Worm (Caenorhabditis elegans) whole organism, L2 larva: ENCODE data around the gene amx-1.

Source experiments
- C34F6.9 ChIP-seq: fragments of 150-350 bp; optimal IDR thresholded peaks from 2 replicates; lab custom pipeline; 2014; ENCODE audit warnings: missing biosample characterization, missing genetic modification characterization
- F13H6.1 ChIP-seq: sonication (generic microtip); optimal IDR thresholded peaks from 2 replicates; lab custom pipeline; 2016; ENCODE audit warnings: missing genetic modification characterization, missing compliant biosample characterization
- R02D3.7 ChIP-seq: fragments of 150-350 bp; optimal IDR thresholded peaks from 2 replicates; lab custom pipeline; 2014; ENCODE audit warnings: missing biosample characterization, missing genetic modification characterization
- Y55F3AM.14 ChIP-seq: fragments of 200-800 bp; sonication (Bioruptor generic); optimal IDR thresholded peaks from 2 replicates; lab custom pipeline; 2018; ENCODE audit warnings: mild to moderate bottlenecking, missing genetic modification characterization, missing compliant biosample characterization
- ZK546.5 ChIP-seq: sonication (generic microtip); optimal IDR thresholded peaks from 2 replicates; lab custom pipeline; 2017; ENCODE audit warnings: missing biosample characterization, missing genetic modification characterization
- alr-1 ChIP-seq: fragments of 150-350 bp; optimal IDR thresholded peaks from 2 replicates; lab custom pipeline; 2014; ENCODE audit warnings: missing biosample characterization, missing genetic modification characterization
- aly-2 ChIP-seq: fragments of 150-350 bp; optimal IDR thresholded peaks from 2 replicates; lab custom pipeline; 2014; ENCODE audit warnings: missing biosample characterization, missing genetic modification characterization
- ama-1 ChIP-seq: fragments of 150-350 bp; optimal IDR thresholded peaks from 2 replicates; lab custom pipeline; 2018; ENCODE audit warnings: inconsistent platforms
- blmp-1 ChIP-seq: sonication (generic microtip); optimal IDR thresholded peaks from 2 replicates; lab custom pipeline; 2017; ENCODE audit warnings: missing genetic modification characterization, mild to moderate bottlenecking, missing compliant biosample characterization, antibody characterized with exemption, moderate library complexity; ENCODE audit not compliant: insufficient read depth
- ceh-16 ChIP-seq: fragments of 150-350 bp; optimal IDR thresholded peaks from 2 replicates; lab custom pipeline; 2014; ENCODE audit warnings: missing biosample characterization, missing genetic modification characterization
- ceh-82 ChIP-seq: fragments of 150-350 bp; optimal IDR thresholded peaks from 2 replicates; lab custom pipeline; 2014; ENCODE audit warnings: missing biosample characterization, missing genetic modification characterization
- crh-2 ChIP-seq: sonication (generic microtip); optimal IDR thresholded peaks from 2 replicates; lab custom pipeline; 2017; ENCODE audit warnings: missing biosample characterization, missing genetic modification characterization
- dmd-4 ChIP-seq: sonication (generic microtip); optimal IDR thresholded peaks from 2 replicates; lab custom pipeline; 2017; ENCODE audit warnings: missing biosample characterization, missing genetic modification characterization
- egl-27 ChIP-seq: sonication (generic microtip); optimal IDR thresholded peaks from 3 replicates; lab custom pipeline; 2017; ENCODE audit warnings: missing biosample characterization, missing genetic modification reagents, missing genetic modification characterization
- elt-1 ChIP-seq: fragments of 150-350 bp; optimal IDR thresholded peaks from 2 replicates; lab custom pipeline; 2014; ENCODE audit warnings: missing biosample characterization, missing genetic modification characterization
- elt-3 ChIP-seq: sonication (generic microtip); optimal IDR thresholded peaks from 2 replicates; lab custom pipeline; 2017; ENCODE audit warnings: missing biosample characterization, missing genetic modification characterization
- fos-1 ChIP-seq: fragments of 150-350 bp; optimal IDR thresholded peaks from 2 replicates; lab custom pipeline; 2014; ENCODE audit warnings: missing biosample characterization, missing genetic modification characterization
- gmeb-1 ChIP-seq: fragments of 150-350 bp; optimal IDR thresholded peaks from 2 replicates; lab custom pipeline; 2014; ENCODE audit warnings: missing biosample characterization, missing genetic modification characterization
- lin-11 ChIP-seq: fragments of 150-350 bp; sonication (generic microtip); optimal IDR thresholded peaks from 2 replicates; lab custom pipeline; 2014; ENCODE audit warnings: missing biosample characterization, missing genetic modification characterization, inconsistent platforms, mixed read lengths
- lin-13 ChIP-seq: fragments of 150-350 bp; optimal IDR thresholded peaks from 2 replicates; lab custom pipeline; 2014; ENCODE audit warnings: missing biosample characterization, missing genetic modification reagents, missing genetic modification characterization
- lin-39 ChIP-seq: fragments of 150-350 bp; optimal IDR thresholded peaks from 2 replicates; lab custom pipeline; 2014; ENCODE audit warnings: missing biosample characterization, missing genetic modification reagents, missing genetic modification characterization
- lsy-2 ChIP-seq, 2 experiments: fragments of 150-350 bp in 1 of 2; sonication (generic microtip) in 1 of 2; optimal IDR thresholded peaks; 2 replicates each; lab custom pipeline; 2014 to 2017; ENCODE audit warnings: missing biosample characterization in 2 of 2, missing genetic modification characterization in 2 of 2
- mab-5 ChIP-seq: fragments of 150-350 bp; optimal IDR thresholded peaks from 2 replicates; lab custom pipeline; 2014; ENCODE audit warnings: missing biosample characterization, missing genetic modification characterization
- mbf-1 ChIP-seq: sonication (generic microtip); optimal IDR thresholded peaks from 2 replicates; lab custom pipeline; 2017; ENCODE audit warnings: missing biosample characterization, missing genetic modification characterization
- mdl-1 ChIP-seq, 2 experiments: fragments of 150-350 bp in 1 of 2; sonication (generic microtip) in 1 of 2; optimal IDR thresholded peaks; 2 replicates each; lab custom pipeline; 2017; ENCODE audit warnings: missing biosample characterization in 2 of 2, missing genetic modification characterization in 2 of 2
- nhr-10 ChIP-seq: sonication (generic microtip); optimal IDR thresholded peaks from 2 replicates; lab custom pipeline; 2017; ENCODE audit warnings: missing biosample characterization, missing genetic modification characterization
- nhr-11 ChIP-seq: fragments of 150-350 bp; optimal IDR thresholded peaks from 2 replicates; lab custom pipeline; 2014; ENCODE audit warnings: missing biosample characterization, missing genetic modification characterization
- nhr-12 ChIP-seq: fragments of 150-350 bp; optimal IDR thresholded peaks from 2 replicates; lab custom pipeline; 2014; ENCODE audit warnings: missing biosample characterization, missing genetic modification characterization
- nhr-129 ChIP-seq: fragments of 150-350 bp; optimal IDR thresholded peaks from 2 replicates; lab custom pipeline; 2014; ENCODE audit warnings: missing biosample characterization, missing genetic modification characterization
- nhr-21 ChIP-seq: fragments of 150-350 bp; optimal IDR thresholded peaks from 2 replicates; lab custom pipeline; 2014; ENCODE audit warnings: missing biosample characterization, missing genetic modification characterization
- nhr-23 ChIP-seq: fragments of 150-350 bp; optimal IDR thresholded peaks from 2 replicates; lab custom pipeline; 2014; ENCODE audit warnings: missing biosample characterization, missing genetic modification reagents, missing genetic modification characterization
- nhr-237 ChIP-seq: fragments of 150-350 bp; optimal IDR thresholded peaks from 2 replicates; lab custom pipeline; 2014; ENCODE audit warnings: missing biosample characterization, missing genetic modification characterization
- nhr-25 ChIP-seq: fragments of 150-350 bp; sonication (generic microtip); optimal IDR thresholded peaks from 3 replicates; lab custom pipeline; 2014; ENCODE audit warnings: missing biosample characterization, missing genetic modification characterization
- nhr-6 ChIP-seq: fragments of 150-350 bp; optimal IDR thresholded peaks from 2 replicates; lab custom pipeline; 2014; ENCODE audit warnings: missing biosample characterization, missing genetic modification characterization
- nhr-77 ChIP-seq: fragments of 150-350 bp; optimal IDR thresholded peaks from 2 replicates; lab custom pipeline; 2014; ENCODE audit warnings: missing biosample characterization, missing genetic modification characterization
- peb-1 ChIP-seq: fragments of 150-350 bp; optimal IDR thresholded peaks from 2 replicates; lab custom pipeline; 2014; ENCODE audit warnings: missing biosample characterization, missing genetic modification characterization
- sem-4 ChIP-seq: fragments of 150-350 bp; optimal IDR thresholded peaks from 2 replicates; lab custom pipeline; 2014; ENCODE audit warnings: missing biosample characterization, missing genetic modification reagents, missing genetic modification characterization
- skn-1 ChIP-seq: sonication (generic microtip); optimal IDR thresholded peaks from 2 replicates; lab custom pipeline; 2017; ENCODE audit warnings: missing biosample characterization, missing genetic modification characterization
- sma-3 ChIP-seq: sonication (generic microtip); optimal IDR thresholded peaks from 2 replicates; lab custom pipeline; 2016; ENCODE audit warnings: missing genetic modification reagents, missing genetic modification characterization, missing compliant biosample characterization
- sma-9 ChIP-seq, 2 experiments: fragments of 150-350 bp in 1 of 2; sonication (generic microtip) in 1 of 2; optimal IDR thresholded peaks; 2 replicates each; lab custom pipeline; 2014 to 2016; ENCODE audit warnings: missing genetic modification characterization in 2 of 2, mild to moderate bottlenecking in 1 of 2, missing biosample characterization in 1 of 2, missing compliant biosample characterization in 1 of 2, missing genetic modification reagents in 1 of 2, moderate library complexity in 1 of 2
- snpc-4 ChIP-seq: fragments of 150-350 bp; optimal IDR thresholded peaks from 2 replicates; lab custom pipeline; 2014; ENCODE audit warnings: missing biosample characterization, missing genetic modification characterization
- unc-39 ChIP-seq: fragments of 150-350 bp; optimal IDR thresholded peaks from 2 replicates; lab custom pipeline; 2014; ENCODE audit warnings: missing biosample characterization, missing genetic modification characterization
- unc-55 ChIP-seq: fragments of 150-350 bp; sonication (generic microtip); optimal IDR thresholded peaks from 3 replicates; lab custom pipeline; 2014; ENCODE audit warnings: missing biosample characterization, missing genetic modification reagents, missing genetic modification characterization
- unc-62 ChIP-seq: fragments of 150-350 bp; optimal IDR thresholded peaks from 2 replicates; lab custom pipeline; 2014; ENCODE audit warnings: missing biosample characterization, missing genetic modification reagents, missing genetic modification characterization
- zag-1 ChIP-seq: fragments of 150-350 bp; optimal IDR thresholded peaks from 2 replicates; lab custom pipeline; 2014; ENCODE audit warnings: missing biosample characterization, missing genetic modification characterization
- ztf-1 ChIP-seq: fragments of 200-800 bp; sonication (Bioruptor generic); conservative IDR thresholded peaks from 2 replicates; pipeline ENCODE4 v1.3.6; 2022; ENCODE audit warnings: missing genetic modification characterization, missing compliant biosample characterization
- ztf-11 ChIP-seq: sonication (generic microtip); optimal IDR thresholded peaks from 2 replicates; lab custom pipeline; 2017; ENCODE audit warnings: missing biosample characterization, missing genetic modification characterization
- ztf-4 ChIP-seq: fragments of 150-350 bp; optimal IDR thresholded peaks from 2 replicates; lab custom pipeline; 2014; ENCODE audit warnings: missing biosample characterization, missing genetic modification characterization

amx-1 gene

DNA sequence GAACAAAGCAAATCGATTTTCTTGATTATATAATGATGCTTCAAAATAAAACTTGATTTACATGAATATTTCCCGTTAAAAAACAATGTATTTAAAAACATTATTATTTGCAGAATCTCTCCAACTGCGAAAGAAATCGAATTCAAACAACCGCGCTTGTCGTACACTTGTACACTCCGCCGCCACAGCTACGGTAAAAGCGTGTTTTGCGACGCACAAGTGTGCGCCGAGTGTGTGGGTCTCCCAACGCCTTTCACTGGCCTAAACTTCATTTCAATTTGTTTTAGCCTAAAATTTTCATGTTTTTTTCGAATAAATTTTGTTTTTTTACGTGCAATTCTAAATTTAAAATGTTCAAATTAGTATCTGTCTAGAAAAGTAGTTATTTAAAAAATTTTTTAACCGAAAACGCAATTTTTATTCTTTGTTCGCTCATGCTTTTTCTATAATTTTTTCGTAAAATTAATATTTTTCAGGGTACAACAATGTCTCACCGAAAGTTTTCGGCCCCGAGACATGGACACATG lies 45.2 kb downstream of the amx-1 start, which contains the start of gene rpl-3:
Gene rpl-3 (plus strand): TSS at position 477 of the 527 bp plus-strand sequence.
- TF ChIP-seq unc-62 (peak; percentile 99), lin-13 (peak; percentile 100), Y55F3AM.14 (peak; percentile 100), nhr-237 (tag; lab: Kevin White, UChicago) (peak; percentile 97), mbf-1 (peak; percentile 72), elt-1 (peak; percentile 83), lin-39 (tag; lab: Kevin White, UChicago) (peak; percentile 86), crh-2 (tag; lab: Kevin White, UChicago) (peak; percentile 100), R02D3.7 (tag; lab: Kevin White, UChicago) (peak; percentile 90), sma-3 (GFP tag; lab: Kevin White, UChicago) (peak; percentile 100), blmp-1 (tag; lab: Kevin White, UChicago) (peak; percentile 99), nhr-129 (peak; percentile 99), skn-1 (tag; lab: Kevin White, UChicago) (peak; percentile 96), lin-11 (tag; lab: Kevin White, UChicago) (peak; percentile 100), ztf-11 (tag; lab: Kevin White, UChicago) (peak; percentile 86), mdl-1 (tag; optimal IDR thresholded peaks at IDR 0.05; lab: Kevin White, UChicago) (peak; percentile 92 to 98), nhr-25 (tag; lab: Kevin White, UChicago) (peak; percentile 100), sem-4 (tag; lab: Kevin White, UChicago) (peak; percentile 100), ZK546.5 (tag; lab: Kevin White, UChicago) (peak; percentile 95), elt-3 (tag; lab: Kevin White, UChicago) (peak; percentile 82), ztf-1 (peak; percentile 100), dmd-4 (tag; lab: Kevin White, UChicago) (peak; percentile 84), mab-5 (peak; percentile 99), nhr-11 (tag; lab: Kevin White, UChicago) (peak; percentile 93), ztf-4 (tag; lab: Kevin White, UChicago) (peak; percentile 100), zag-1 (tag; lab: Kevin White, UChicago) (peak; percentile 100), sma-9 (GFP tag; optimal IDR thresholded peaks at IDR 0.05; lab: Kevin White, UChicago) (peak; percentile 100), sma-9 (tag; optimal IDR thresholded peaks at IDR 0.05; lab: Kevin White, UChicago) (no peak), snpc-4 (tag; lab: Kevin White, UChicago) (peak; percentile 96), nhr-23 (tag; lab: Kevin White, UChicago) (peak; percentile 82), nhr-10 (tag; lab: Kevin White, UChicago) (peak; percentile 100), F13H6.1 (tag; lab: Kevin White, UChicago) (peak; percentile 100), ceh-82 (tag; lab: Kevin White, UChicago) (peak; percentile 100), peb-1 (no peak), alr-1 (tag; lab: Kevin White, UChicago) (no peak), fos-1 (peak; percentile 100), unc-55 (peak; percentile 100), unc-39 (tag; lab: Kevin White, UChicago) (peak; percentile 98), nhr-12 (tag; lab: Kevin White, UChicago) (peak; percentile 86), egl-27 (tag; lab: Kevin White, UChicago) (peak; percentile 100), nhr-77 (tag; lab: Kevin White, UChicago) (peak; percentile 99), nhr-21 (tag; lab: Kevin White, UChicago) (peak; percentile 100), gmeb-1 (peak; percentile 100), nhr-6 (tag; lab: Kevin White, UChicago) (peak; percentile 100), lsy-2 (tag; optimal IDR thresholded peaks at IDR 0.05; lab: Kevin White, UChicago) (peak; percentile 100), C34F6.9 (tag; lab: Kevin White, UChicago) (peak; percentile 100), ceh-16 (peak; percentile 100), ama-1 (lab: Kevin White, UChicago) (peak; percentile 94), aly-2 (tag; lab: Kevin White, UChicago) (peak; percentile 83)
